Fruit fly (Drosophila melanogaster) Kc167 (cell line): ENCODE data around the gene Sox21b.

Experiments used
- Myc ChIP-seq: fragments of >200 bp; optimal IDR thresholded peaks from 2 replicates; lab custom pipeline; 2017; ENCODE audit warnings: missing external identifiers
- Sin3A ChIP-seq: fragments of >200 bp; optimal IDR thresholded peaks from 2 replicates; lab custom pipeline; 2018; ENCODE audit warnings: missing external identifiers
- h ChIP-seq: fragments of >200 bp; optimal IDR thresholded peaks from 3 replicates; lab custom pipeline; 2018; ENCODE audit warnings: missing external identifiers
- insv ChIP-seq: fragments of >200 bp; optimal IDR thresholded peaks from 3 replicates; lab custom pipeline; 2018; ENCODE audit warnings: missing external identifiers
- psq ChIP-seq: fragments of >200 bp; optimal IDR thresholded peaks from 2 replicates; lab custom pipeline; 2017; ENCODE audit warnings: missing external identifiers
- ttk ChIP-seq: sonication (Bioruptor generic); optimal IDR thresholded peaks from 2 replicates; lab custom pipeline; 2017; ENCODE audit warnings: missing external identifiers

- no peak for TF ChIP-seq h (lab: Kevin White, UChicago)
- no peak for TF ChIP-seq Sin3A (lab: Kevin White, UChicago)
- no peak for TF ChIP-seq ttk (lab: Kevin White, UChicago)
- TF ChIP-seq insv (lab: Kevin White, UChicago) = no peak
- TF ChIP-seq psq (lab: Kevin White, UChicago) = no peak
- no peak for TF ChIP-seq Myc (lab: Kevin White, UChicago)
Observed at dm6 chr3L:14167917-14168316, 36.8 kb upstream of the Sox21b start.
